Worm (Caenorhabditis elegans) whole organism, L2 larva: ENCODE results near the gene Y54G2A.45.
"Not testable (repeated sequence)": the region's sequence is repeated elsewhere in the genome, so short reads cannot be mapped to it uniquely, and the experiment has no call there.

ENCODE experiments used
- C34F6.9 ChIP-seq: fragments of 150-350 bp; optimal IDR thresholded peaks from 2 replicates; lab custom pipeline; 2014; ENCODE audit warnings: missing biosample characterization, missing genetic modification characterization
- F13H6.1 ChIP-seq: sonication (generic microtip); optimal IDR thresholded peaks from 2 replicates; lab custom pipeline; 2016; ENCODE audit warnings: missing genetic modification characterization, missing compliant biosample characterization
- R02D3.7 ChIP-seq: fragments of 150-350 bp; optimal IDR thresholded peaks from 2 replicates; lab custom pipeline; 2014; ENCODE audit warnings: missing biosample characterization, missing genetic modification characterization
- Y55F3AM.14 ChIP-seq: fragments of 200-800 bp; sonication (Bioruptor generic); optimal IDR thresholded peaks from 2 replicates; lab custom pipeline; 2018; ENCODE audit warnings: mild to moderate bottlenecking, missing genetic modification characterization, missing compliant biosample characterization
- ZK546.5 ChIP-seq: sonication (generic microtip); optimal IDR thresholded peaks from 2 replicates; lab custom pipeline; 2017; ENCODE audit warnings: missing biosample characterization, missing genetic modification characterization
- aly-2 ChIP-seq: fragments of 150-350 bp; optimal IDR thresholded peaks from 2 replicates; lab custom pipeline; 2014; ENCODE audit warnings: missing biosample characterization, missing genetic modification characterization
- blmp-1 ChIP-seq: sonication (generic microtip); optimal IDR thresholded peaks from 2 replicates; lab custom pipeline; 2017; ENCODE audit warnings: missing genetic modification characterization, mild to moderate bottlenecking, missing compliant biosample characterization, antibody characterized with exemption, moderate library complexity; ENCODE audit not compliant: insufficient read depth
- ceh-16 ChIP-seq: fragments of 150-350 bp; optimal IDR thresholded peaks from 2 replicates; lab custom pipeline; 2014; ENCODE audit warnings: missing biosample characterization, missing genetic modification characterization
- crh-2 ChIP-seq: sonication (generic microtip); optimal IDR thresholded peaks from 2 replicates; lab custom pipeline; 2017; ENCODE audit warnings: missing biosample characterization, missing genetic modification characterization
- dmd-4 ChIP-seq: sonication (generic microtip); optimal IDR thresholded peaks from 2 replicates; lab custom pipeline; 2017; ENCODE audit warnings: missing biosample characterization, missing genetic modification characterization
- fos-1 ChIP-seq: fragments of 150-350 bp; optimal IDR thresholded peaks from 2 replicates; lab custom pipeline; 2014; ENCODE audit warnings: missing biosample characterization, missing genetic modification characterization
- gmeb-1 ChIP-seq: fragments of 150-350 bp; optimal IDR thresholded peaks from 2 replicates; lab custom pipeline; 2014; ENCODE audit warnings: missing biosample characterization, missing genetic modification characterization
- lin-11 ChIP-seq: fragments of 150-350 bp; sonication (generic microtip); optimal IDR thresholded peaks from 2 replicates; lab custom pipeline; 2014; ENCODE audit warnings: missing biosample characterization, missing genetic modification characterization, inconsistent platforms, mixed read lengths
- lin-13 ChIP-seq: fragments of 150-350 bp; optimal IDR thresholded peaks from 2 replicates; lab custom pipeline; 2014; ENCODE audit warnings: missing biosample characterization, missing genetic modification reagents, missing genetic modification characterization
- lin-39 ChIP-seq: fragments of 150-350 bp; optimal IDR thresholded peaks from 2 replicates; lab custom pipeline; 2014; ENCODE audit warnings: missing biosample characterization, missing genetic modification reagents, missing genetic modification characterization
- lsy-2 ChIP-seq, 2 experiments: fragments of 150-350 bp in 1 of 2; sonication (generic microtip) in 1 of 2; optimal IDR thresholded peaks; 2 replicates each; lab custom pipeline; 2014 to 2017; ENCODE audit warnings: missing biosample characterization in 2 of 2, missing genetic modification characterization in 2 of 2
- mab-5 ChIP-seq: fragments of 150-350 bp; optimal IDR thresholded peaks from 2 replicates; lab custom pipeline; 2014; ENCODE audit warnings: missing biosample characterization, missing genetic modification characterization
- mdl-1 ChIP-seq, 2 experiments: fragments of 150-350 bp in 1 of 2; sonication (generic microtip) in 1 of 2; optimal IDR thresholded peaks; 2 replicates each; lab custom pipeline; 2017; ENCODE audit warnings: missing biosample characterization in 2 of 2, missing genetic modification characterization in 2 of 2
- nhr-10 ChIP-seq: sonication (generic microtip); optimal IDR thresholded peaks from 2 replicates; lab custom pipeline; 2017; ENCODE audit warnings: missing biosample characterization, missing genetic modification characterization
- nhr-12 ChIP-seq: fragments of 150-350 bp; optimal IDR thresholded peaks from 2 replicates; lab custom pipeline; 2014; ENCODE audit warnings: missing biosample characterization, missing genetic modification characterization
- nhr-129 ChIP-seq: fragments of 150-350 bp; optimal IDR thresholded peaks from 2 replicates; lab custom pipeline; 2014; ENCODE audit warnings: missing biosample characterization, missing genetic modification characterization
- nhr-21 ChIP-seq: fragments of 150-350 bp; optimal IDR thresholded peaks from 2 replicates; lab custom pipeline; 2014; ENCODE audit warnings: missing biosample characterization, missing genetic modification characterization
- nhr-237 ChIP-seq: fragments of 150-350 bp; optimal IDR thresholded peaks from 2 replicates; lab custom pipeline; 2014; ENCODE audit warnings: missing biosample characterization, missing genetic modification characterization
- nhr-25 ChIP-seq: fragments of 150-350 bp; sonication (generic microtip); optimal IDR thresholded peaks from 3 replicates; lab custom pipeline; 2014; ENCODE audit warnings: missing biosample characterization, missing genetic modification characterization
- peb-1 ChIP-seq: fragments of 150-350 bp; optimal IDR thresholded peaks from 2 replicates; lab custom pipeline; 2014; ENCODE audit warnings: missing biosample characterization, missing genetic modification characterization
- sem-4 ChIP-seq: fragments of 150-350 bp; optimal IDR thresholded peaks from 2 replicates; lab custom pipeline; 2014; ENCODE audit warnings: missing biosample characterization, missing genetic modification reagents, missing genetic modification characterization
- skn-1 ChIP-seq: sonication (generic microtip); optimal IDR thresholded peaks from 2 replicates; lab custom pipeline; 2017; ENCODE audit warnings: missing biosample characterization, missing genetic modification characterization
- sma-3 ChIP-seq: sonication (generic microtip); optimal IDR thresholded peaks from 2 replicates; lab custom pipeline; 2016; ENCODE audit warnings: missing genetic modification reagents, missing genetic modification characterization, missing compliant biosample characterization
- sma-9 ChIP-seq, 2 experiments: fragments of 150-350 bp in 1 of 2; sonication (generic microtip) in 1 of 2; optimal IDR thresholded peaks; 2 replicates each; lab custom pipeline; 2014 to 2016; ENCODE audit warnings: missing genetic modification characterization in 2 of 2, mild to moderate bottlenecking in 1 of 2, missing biosample characterization in 1 of 2, missing compliant biosample characterization in 1 of 2, missing genetic modification reagents in 1 of 2, moderate library complexity in 1 of 2
- snpc-4 ChIP-seq: fragments of 150-350 bp; optimal IDR thresholded peaks from 2 replicates; lab custom pipeline; 2014; ENCODE audit warnings: missing biosample characterization, missing genetic modification characterization
- unc-39 ChIP-seq: fragments of 150-350 bp; optimal IDR thresholded peaks from 2 replicates; lab custom pipeline; 2014; ENCODE audit warnings: missing biosample characterization, missing genetic modification characterization
- unc-55 ChIP-seq: fragments of 150-350 bp; sonication (generic microtip); optimal IDR thresholded peaks from 3 replicates; lab custom pipeline; 2014; ENCODE audit warnings: missing biosample characterization, missing genetic modification reagents, missing genetic modification characterization
- unc-62 ChIP-seq: fragments of 150-350 bp; optimal IDR thresholded peaks from 2 replicates; lab custom pipeline; 2014; ENCODE audit warnings: missing biosample characterization, missing genetic modification reagents, missing genetic modification characterization
- zag-1 ChIP-seq: fragments of 150-350 bp; optimal IDR thresholded peaks from 2 replicates; lab custom pipeline; 2014; ENCODE audit warnings: missing biosample characterization, missing genetic modification characterization
- ztf-1 ChIP-seq: fragments of 200-800 bp; sonication (Bioruptor generic); conservative IDR thresholded peaks from 2 replicates; pipeline ENCODE4 v1.3.6; 2022; ENCODE audit warnings: missing genetic modification characterization, missing compliant biosample characterization
- ztf-11 ChIP-seq: sonication (generic microtip); optimal IDR thresholded peaks from 2 replicates; lab custom pipeline; 2017; ENCODE audit warnings: missing biosample characterization, missing genetic modification characterization
- ztf-4 ChIP-seq: fragments of 150-350 bp; optimal IDR thresholded peaks from 2 replicates; lab custom pipeline; 2014; ENCODE audit warnings: missing biosample characterization, missing genetic modification characterization

Gene Y54G2A.45

ce11 chrIV:2774500-2774899 lies 31.2 kb upstream of the Y54G2A.45 start (continued):
- TF ChIP-seq lin-11 (tag; lab: Kevin White, UChicago): no peak
- peak; percentile 62 for TF ChIP-seq sma-3 (GFP tag; lab: Kevin White, UChicago)
- peak in 1 of 2 experiments; percentile 34 for TF ChIP-seq mdl-1 (tag; optimal IDR thresholded peaks at IDR 0.05; lab: Kevin White, UChicago)
- peak; percentile 79 for TF ChIP-seq lin-13
- TF ChIP-seq unc-39 (tag; lab: Kevin White, UChicago): no peak
- peak; percentile 7 for TF ChIP-seq snpc-4 (tag; lab: Kevin White, UChicago)

ce11 chrIV:2775992-2776630 lies 29.5 kb upstream of the Y54G2A.45 start:
- TF ChIP-seq sma-9 (GFP tag; optimal IDR thresholded peaks at IDR 0.05; lab: Kevin White, UChicago) (peak; percentile 72), sma-9 (tag; optimal IDR thresholded peaks at IDR 0.05; lab: Kevin White, UChicago) (no peak), C34F6.9 (tag; lab: Kevin White, UChicago) (peak; percentile 45), snpc-4 (tag; lab: Kevin White, UChicago) (no peak), nhr-129 (tag; lab: Kevin White, UChicago) (peak; percentile 46), unc-55 (GFP tag; lab: Kevin White, UChicago) (peak; percentile 51), peb-1 (tag; lab: Kevin White, UChicago) (peak; percentile 6), lsy-2 (tag; optimal IDR thresholded peaks at IDR 0.05; lab: Kevin White, UChicago) (peak in 1 of 2 experiments; percentile 52), F13H6.1 (peak; percentile 71), dmd-4 (tag; lab: Kevin White, UChicago) (no peak), ztf-4 (no peak)

ce11 chrIV:2776733-2777132 lies 28.9 kb upstream of the Y54G2A.45 start:
- TF ChIP-seq unc-55 (GFP tag; lab: Kevin White, UChicago) (peak; percentile 1), ztf-4 (no peak), crh-2 (tag; lab: Kevin White, UChicago) (no peak), C34F6.9 (tag; lab: Kevin White, UChicago) (no peak)

- not testable (repeated sequence) for TF ChIP-seq gmeb-1; Y55F3AM.14; snpc-4 (tag; lab: Kevin White, UChicago)
Measured at ce11 chrIV:2777841-2778240, 27.8 kb upstream of the Y54G2A.45 start, which contains the start of gene Y54G2A.72. Gene Y54G2A.72, plus strand, starts transcription at chrIV:2778141.

- no peak for TF ChIP-seq lin-39 (tag; lab: Kevin White, UChicago)
- no peak for TF ChIP-seq mab-5
- no peak for TF ChIP-seq crh-2 (tag; lab: Kevin White, UChicago)
- no peak for TF ChIP-seq unc-39 (tag; lab: Kevin White, UChicago)
- TF ChIP-seq nhr-12 (tag; lab: Kevin White, UChicago): no peak
- TF ChIP-seq ZK546.5: no peak
Measured at ce11 chrIV:2782793-2783540, 22.7 kb upstream of the Y54G2A.45 start, which contains the start of gene Y54G2A.12. Gene Y54G2A.12, minus strand, starts transcription at chrIV:2782843.

- TF ChIP-seq fos-1 (tag; lab: Kevin White, UChicago) (peak; percentile 10), dmd-4 (tag; lab: Kevin White, UChicago) (no peak), gmeb-1 (peak; percentile 34), zag-1 (tag; lab: Kevin White, UChicago) (no peak), ztf-1 (GFP tag; lab: Robert Waterston, UW) (no peak), peb-1 (tag; lab: Kevin White, UChicago) (no peak), sem-4 (tag; lab: Kevin White, UChicago) (no peak), nhr-21 (no peak), skn-1 (tag; lab: Kevin White, UChicago) (no peak), lin-13 (peak; percentile 40), nhr-12 (tag; lab: Kevin White, UChicago) (no peak), R02D3.7 (no peak), lsy-2 (tag; optimal IDR thresholded peaks at IDR 0.05; lab: Kevin White, UChicago) (peak; percentile 26 to 51), unc-39 (tag; lab: Kevin White, UChicago) (no peak), nhr-129 (tag; lab: Kevin White, UChicago) (peak; percentile 20), sma-9 (GFP tag; optimal IDR thresholded peaks at IDR 0.05; lab: Kevin White, UChicago) (no peak), sma-9 (tag; optimal IDR thresholded peaks at IDR 0.05; lab: Kevin White, UChicago) (no peak), aly-2 (no peak), blmp-1 (tag; lab: Kevin White, UChicago) (no peak), lin-11 (tag; lab: Kevin White, UChicago) (no peak), nhr-25 (tag; lab: Kevin White, UChicago) (peak; percentile 9), unc-62 (GFP tag; lab: Kevin White, UChicago) (no peak), nhr-10 (tag; lab: Kevin White, UChicago) (no peak), F13H6.1 (peak; percentile 31), nhr-237 (tag; lab: Kevin White, UChicago) (no peak), ztf-4 (no peak), snpc-4 (tag; lab: Kevin White, UChicago) (no peak), ceh-16 (no peak), unc-55 (GFP tag; lab: Kevin White, UChicago) (peak; percentile 44), ztf-11 (tag; lab: Kevin White, UChicago) (no peak), lin-39 (tag; lab: Kevin White, UChicago) (no peak)
Measured at ce11 chrIV:2785057-2785456, 20.6 kb upstream of the Y54G2A.45 start.
